Worm (Caenorhabditis elegans) whole organism, L3 larva: Measurements from ENCODE around the gene F44D12.19.

ENCODE experiments used
- ZK546.5 ChIP-seq: sonication (generic microtip); optimal IDR thresholded peaks from 2 replicates; lab custom pipeline; 2017; ENCODE audit warnings: missing biosample characterization, missing genetic modification characterization
- aly-2 ChIP-seq: fragments of 150-350 bp; optimal IDR thresholded peaks from 2 replicates; lab custom pipeline; 2014; ENCODE audit warnings: missing biosample characterization, missing genetic modification characterization
- ceh-82 ChIP-seq: fragments of 150-350 bp; optimal IDR thresholded peaks from 2 replicates; lab custom pipeline; 2014; ENCODE audit warnings: missing biosample characterization, missing genetic modification characterization
- egl-5 ChIP-seq: fragments of 150-350 bp; optimal IDR thresholded peaks from 2 replicates; lab custom pipeline; 2017; ENCODE audit warnings: missing biosample characterization, missing genetic modification reagents, missing genetic modification characterization, inconsistent platforms
- elt-1 ChIP-seq: fragments of 150-350 bp; optimal IDR thresholded peaks from 2 replicates; lab custom pipeline; 2014; ENCODE audit warnings: missing biosample characterization, missing genetic modification characterization
- elt-2 ChIP-seq: sonication (generic microtip); optimal IDR thresholded peaks from 2 replicates; lab custom pipeline; 2016; ENCODE audit warnings: missing genetic modification reagents, mild to moderate bottlenecking, missing genetic modification characterization, missing compliant biosample characterization
- elt-3 ChIP-seq, 3 experiments: fragments of 150-350 bp in 1 of 3; sonication (generic microtip) in 2 of 3; optimal IDR thresholded peaks; 2 replicates in 2 of 3; 4 replicates in 1 of 3; lab custom pipeline; 2014 to 2017; ENCODE audit warnings: missing biosample characterization in 3 of 3, missing genetic modification characterization in 3 of 3
- jun-1 ChIP-seq: fragments of 150-350 bp; optimal IDR thresholded peaks from 2 replicates; lab custom pipeline; 2014; ENCODE audit warnings: missing biosample characterization, missing genetic modification reagents, missing genetic modification characterization
- nfya-1 ChIP-seq: sonication (generic microtip); optimal IDR thresholded peaks from 2 replicates; lab custom pipeline; 2017; ENCODE audit warnings: missing genetic modification characterization, mild to moderate bottlenecking, missing compliant biosample characterization, antibody characterized with exemption, moderate library complexity; ENCODE audit not compliant: insufficient read depth
- nhr-11 ChIP-seq: fragments of 150-350 bp; optimal IDR thresholded peaks from 2 replicates; lab custom pipeline; 2014; ENCODE audit warnings: missing biosample characterization, missing genetic modification characterization
- pha-4 ChIP-seq: fragments of 150-350 bp; optimal IDR thresholded peaks from 2 replicates; lab custom pipeline; 2014; ENCODE audit warnings: missing biosample characterization, missing genetic modification reagents, missing genetic modification characterization
- unc-62 ChIP-seq: fragments of 150-350 bp; sonication (generic microtip); optimal IDR thresholded peaks from 4 replicates; lab custom pipeline; 2014; ENCODE audit warnings: missing biosample characterization, missing genetic modification reagents, missing genetic modification characterization

ce11 chrIV:10007758-10008157 is 13.6 kb upstream of the F44D12.19 start:
- TF ChIP-seq elt-3 (tag; optimal IDR thresholded peaks at IDR 0.05; lab: Kevin White, UChicago): no peak
- TF ChIP-seq aly-2 (tag; lab: Kevin White, UChicago): no peak
- TF ChIP-seq nhr-11: no peak
- TF ChIP-seq egl-5 (tag; lab: Kevin White, UChicago): no peak
- no peak for TF ChIP-seq unc-62
- TF ChIP-seq ZK546.5 (tag; lab: Kevin White, UChicago): no peak
- TF ChIP-seq jun-1 (tag; lab: Kevin White, UChicago): no peak
- no peak for TF ChIP-seq elt-1 (tag; lab: Kevin White, UChicago)
- no peak for TF ChIP-seq ceh-82 (tag; lab: Kevin White, UChicago)
- no peak for TF ChIP-seq elt-2 (tag; lab: Kevin White, UChicago)
- peak; percentile 63 for TF ChIP-seq pha-4
- TF ChIP-seq nfya-1 (tag; lab: Kevin White, UChicago): no peak
